Worm (Caenorhabditis elegans) whole organism, mixed stage, embryonic: Measurements from ENCODE around the gene twk-3.

Experiments used
- M03D4.4 ChIP-seq: sonication (generic microtip); optimal IDR thresholded peaks from 2 replicates; lab custom pipeline; 2017; ENCODE audit warnings: mild to moderate bottlenecking, missing genetic modification characterization, missing compliant biosample characterization
- bed-3 ChIP-seq: fragments of 200-800 bp; sonication (Bioruptor generic); optimal IDR thresholded peaks from 3 replicates; lab custom pipeline; 2018; ENCODE audit warnings: mild to moderate bottlenecking, missing genetic modification characterization, moderate library complexity, missing compliant biosample characterization
- blmp-1 ChIP-seq: fragments of 150-350 bp; optimal IDR thresholded peaks from 2 replicates; lab custom pipeline; 2014; ENCODE audit warnings: missing biosample characterization, missing genetic modification characterization
- ceh-39 ChIP-seq: fragments of 150-350 bp; optimal IDR thresholded peaks from 2 replicates; lab custom pipeline; 2014; ENCODE audit warnings: missing biosample characterization, missing genetic modification characterization
- ceh-43 ChIP-seq: fragments of 200-800 bp; sonication (Bioruptor generic); optimal IDR thresholded peaks from 2 replicates; lab custom pipeline; 2018; ENCODE audit warnings: mild to moderate bottlenecking, missing genetic modification characterization, moderate library complexity, missing compliant biosample characterization
- ceh-83 ChIP-seq: fragments of 200-800 bp; sonication (Bioruptor generic); optimal IDR thresholded peaks from 2 replicates; lab custom pipeline; 2018; ENCODE audit warnings: mild to moderate bottlenecking, missing genetic modification characterization, missing compliant biosample characterization
- ces-1 ChIP-seq: fragments of 150-350 bp; optimal IDR thresholded peaks from 2 replicates; lab custom pipeline; 2014; ENCODE audit warnings: missing biosample characterization, missing genetic modification reagents, missing genetic modification characterization
- cnd-1 ChIP-seq: fragments of 200-800 bp; sonication (Bioruptor generic); optimal IDR thresholded peaks from 2 replicates; lab custom pipeline; 2018; ENCODE audit warnings: mild to moderate bottlenecking, missing genetic modification characterization, missing compliant biosample characterization
- drap-1 ChIP-seq: fragments of 200-800 bp; sonication (Bioruptor generic); optimal IDR thresholded peaks from 3 replicates; lab custom pipeline; 2018; ENCODE audit warnings: mild to moderate bottlenecking, missing genetic modification characterization, missing compliant biosample characterization
- elt-1 ChIP-seq: sonication (generic microtip); optimal IDR thresholded peaks from 2 replicates; lab custom pipeline; 2017; ENCODE audit warnings: missing genetic modification characterization, mild to moderate bottlenecking, missing compliant biosample characterization, antibody characterized with exemption, moderate library complexity, borderline replicate concordance; ENCODE audit not compliant: insufficient read depth
- elt-3 ChIP-seq: fragments of 150-350 bp; optimal IDR thresholded peaks from 2 replicates; lab custom pipeline; 2014; ENCODE audit warnings: missing biosample characterization, missing genetic modification characterization
- flh-1 ChIP-seq: fragments of 200-800 bp; sonication (Bioruptor generic); optimal IDR thresholded peaks from 2 replicates; lab custom pipeline; 2018; ENCODE audit warnings: mild to moderate bottlenecking, missing genetic modification characterization, moderate library complexity, missing compliant biosample characterization
- ham-2 ChIP-seq: fragments of 200-800 bp; sonication (Bioruptor generic); optimal IDR thresholded peaks from 2 replicates; lab custom pipeline; 2018; ENCODE audit warnings: mild to moderate bottlenecking, missing genetic modification characterization, missing compliant biosample characterization
- hlh-1 ChIP-seq: fragments of 150-350 bp; optimal IDR thresholded peaks from 2 replicates; lab custom pipeline; 2014; ENCODE audit warnings: missing biosample characterization, missing genetic modification reagents, missing genetic modification characterization
- lin-13 ChIP-seq: fragments of 150-350 bp; optimal IDR thresholded peaks from 2 replicates; lab custom pipeline; 2014; ENCODE audit warnings: missing biosample characterization, missing genetic modification characterization
- lin-32 ChIP-seq: fragments of 200-800 bp; sonication (Bioruptor generic); optimal IDR thresholded peaks from 2 replicates; lab custom pipeline; 2018; ENCODE audit warnings: mild to moderate bottlenecking, missing genetic modification characterization, missing compliant biosample characterization
- lsy-2 ChIP-seq: fragments of 150-350 bp; optimal IDR thresholded peaks from 2 replicates; lab custom pipeline; 2014; ENCODE audit warnings: missing biosample characterization, missing genetic modification characterization
- mab-5 ChIP-seq: fragments of 150-350 bp; optimal IDR thresholded peaks from 2 replicates; lab custom pipeline; 2014; ENCODE audit warnings: missing biosample characterization, missing genetic modification characterization
- mep-1 ChIP-seq: fragments of 150-350 bp; optimal IDR thresholded peaks from 2 replicates; lab custom pipeline; 2017; ENCODE audit warnings: missing biosample characterization, missing genetic modification reagents, missing genetic modification characterization, inconsistent platforms
- mls-2 ChIP-seq: sonication (generic microtip); optimal IDR thresholded peaks from 2 replicates; lab custom pipeline; 2016; ENCODE audit warnings: mild to moderate bottlenecking, missing genetic modification characterization, moderate library complexity, missing compliant biosample characterization
- nhr-12 ChIP-seq: fragments of 150-350 bp; optimal IDR thresholded peaks from 2 replicates; lab custom pipeline; 2014; ENCODE audit warnings: missing biosample characterization, missing genetic modification characterization
- nhr-237 ChIP-seq: fragments of 150-350 bp; optimal IDR thresholded peaks from 2 replicates; lab custom pipeline; 2014; ENCODE audit warnings: missing biosample characterization, missing genetic modification characterization
- nhr-28 ChIP-seq: fragments of 150-350 bp; optimal IDR thresholded peaks from 2 replicates; lab custom pipeline; 2014; ENCODE audit warnings: missing biosample characterization, missing genetic modification characterization
- pha-4 ChIP-seq: fragments of 150-350 bp; optimal IDR thresholded peaks from 2 replicates; lab custom pipeline; 2018; ENCODE audit warnings: missing biosample characterization, missing genetic modification reagents, missing genetic modification characterization
- snpc-4 ChIP-seq: fragments of 150-350 bp; optimal IDR thresholded peaks from 2 replicates; lab custom pipeline; 2014; ENCODE audit warnings: missing biosample characterization, missing genetic modification characterization
- tbx-8 ChIP-seq: fragments of 200-800 bp; sonication (Bioruptor generic); optimal IDR thresholded peaks from 2 replicates; lab custom pipeline; 2018; ENCODE audit warnings: mild to moderate bottlenecking, missing genetic modification characterization, moderate library complexity, missing compliant biosample characterization
- unc-120 ChIP-seq: sonication (generic microtip); optimal IDR thresholded peaks from 2 replicates; lab custom pipeline; 2017; ENCODE audit warnings: missing genetic modification characterization, missing compliant biosample characterization; ENCODE audit not compliant: poor library complexity, severe bottlenecking
- unc-39 ChIP-seq: fragments of 150-350 bp; optimal IDR thresholded peaks from 2 replicates; lab custom pipeline; 2014; ENCODE audit warnings: missing biosample characterization, missing genetic modification characterization
- unc-62 ChIP-seq: fragments of 150-350 bp; optimal IDR thresholded peaks from 2 replicates; lab custom pipeline; 2014; ENCODE audit warnings: missing biosample characterization, missing genetic modification reagents, missing genetic modification characterization
- zip-8 ChIP-seq: fragments of 150-350 bp; optimal IDR thresholded peaks from 2 replicates; lab custom pipeline; 2014; ENCODE audit warnings: missing biosample characterization, missing genetic modification characterization

Gene twk-3

DNA sequence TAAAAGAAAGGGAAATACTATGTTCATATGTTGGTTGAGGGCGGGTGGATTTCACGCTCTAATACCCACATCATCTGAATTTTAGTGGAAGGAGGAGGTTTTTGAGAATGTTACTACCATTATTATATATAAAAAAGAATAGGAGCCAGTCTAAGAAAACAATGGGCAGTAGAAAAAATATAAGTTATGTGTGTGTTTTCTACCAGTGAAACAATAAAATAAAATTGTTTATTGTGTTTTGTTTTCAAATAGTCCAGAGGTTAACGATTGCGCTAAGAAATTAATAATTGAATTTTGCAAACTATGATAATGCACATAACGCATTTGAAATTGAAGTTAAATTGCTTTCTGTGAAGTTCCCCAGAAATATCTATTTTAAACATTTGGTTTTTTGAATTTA, 3.1 kb downstream of the twk-3 start, which contains the start of gene M110.8:
Gene M110.8, minus strand, starts transcription at position 101 of the 400 bp plus-strand sequence.
- TF ChIP-seq ces-1 (GFP tag; lab: Kevin White, UChicago) (no peak), nhr-237 (no peak), snpc-4 (tag; lab: Kevin White, UChicago) (no peak), unc-39 (no peak), drap-1 (GFP tag; lab: Kevin White, UChicago) (no peak), cnd-1 (tag; lab: Kevin White, UChicago) (no peak), unc-120 (tag; lab: Kevin White, UChicago) (no peak), nhr-12 (no peak), ceh-39 (tag; lab: Kevin White, UChicago) (no peak), zip-8 (tag; lab: Kevin White, UChicago) (no peak), bed-3 (GFP tag; lab: Kevin White, UChicago) (no peak), blmp-1 (no peak), pha-4 (tag; lab: Kevin White, UChicago) (no peak), lsy-2 (tag; lab: Kevin White, UChicago) (no peak), mep-1 (no peak), ceh-43 (GFP tag; lab: Kevin White, UChicago) (no peak), elt-1 (tag; lab: Kevin White, UChicago) (no peak)

- no peak for TF ChIP-seq zip-8 (tag; lab: Kevin White, UChicago)
- TF ChIP-seq ceh-83 (GFP tag; lab: Kevin White, UChicago): no peak
- no peak for TF ChIP-seq lin-32 (GFP tag; lab: Kevin White, UChicago)
- no peak for TF ChIP-seq snpc-4 (tag; lab: Kevin White, UChicago)
- TF ChIP-seq, all 35 proteins: peak for 0
Measured at ce11 chrII:8205612-8206011, 7.0 kb downstream of the twk-3 start.

DNA sequence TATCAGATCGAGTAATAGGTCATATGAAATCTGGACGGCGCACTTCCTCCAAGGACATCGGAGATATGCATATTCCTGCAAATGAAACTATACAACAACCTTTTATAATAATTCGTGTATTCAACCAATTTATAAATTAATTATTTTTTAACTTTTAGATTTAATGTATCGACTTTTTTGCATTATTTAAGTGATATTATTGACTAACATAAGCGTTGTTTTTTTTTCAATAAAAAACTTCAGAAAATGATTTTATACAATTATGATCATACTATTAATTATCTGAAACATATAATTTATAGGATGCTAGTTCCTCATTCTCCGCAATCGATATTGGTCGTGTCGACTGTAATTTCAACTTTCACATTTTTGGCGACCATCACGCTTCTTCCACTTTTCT, 8.5 kb downstream of the twk-3 start, which contains the start of gene col-76:
Gene col-76, plus strand, starts transcription at position 301 of the 400 bp plus-strand sequence.
- peak; percentile 8 for TF ChIP-seq elt-1 (tag; lab: Kevin White, UChicago)
- no peak for TF ChIP-seq lin-13
- TF ChIP-seq mls-2 (tag; lab: Kevin White, UChicago): no peak
- TF ChIP-seq, all 35 proteins: peak for 1

ce11 chrII:8199803-8200202, 12.8 kb downstream of the twk-3 start:
- TF ChIP-seq blmp-1 (peak; percentile 74), lin-32 (GFP tag; lab: Kevin White, UChicago) (no peak), unc-62 (GFP tag; lab: Kevin White, UChicago) (peak; percentile 43)

DNA sequence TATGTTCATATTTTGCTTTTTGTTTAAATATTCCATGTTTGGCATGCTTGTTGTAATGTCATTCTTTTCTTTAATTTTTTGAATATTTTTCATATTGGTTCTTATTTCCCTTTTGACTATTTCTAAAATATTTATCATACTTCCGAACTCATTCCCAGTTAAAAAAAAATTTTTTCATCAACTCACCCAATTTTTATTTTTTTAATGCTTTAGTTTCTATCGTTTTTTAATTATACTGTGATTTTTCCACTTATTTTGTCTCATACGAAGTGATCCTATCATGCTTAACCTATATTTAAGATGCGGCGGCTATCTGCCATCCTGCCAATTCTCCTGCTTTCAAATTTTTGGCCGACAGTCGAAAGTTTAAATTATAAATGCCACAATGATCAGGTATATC, 14.1 kb downstream of the twk-3 start, which contains the start of gene qua-1:
Gene qua-1, plus strand, starts transcription at position 301 of the 400 bp plus-strand sequence.
- no peak for TF ChIP-seq unc-62 (GFP tag; lab: Kevin White, UChicago)
- no peak for TF ChIP-seq cnd-1 (tag; lab: Kevin White, UChicago)
- TF ChIP-seq blmp-1: no peak
- TF ChIP-seq M03D4.4: no peak

- TF ChIP-seq ceh-39 (tag; lab: Kevin White, UChicago) (no peak), zip-8 (tag; lab: Kevin White, UChicago) (no peak), unc-120 (tag; lab: Kevin White, UChicago) (no peak), blmp-1 (no peak), nhr-12 (no peak), tbx-8 (GFP tag; lab: Kevin White, UChicago) (no peak), mls-2 (tag; lab: Kevin White, UChicago) (no peak), flh-1 (GFP tag; lab: Kevin White, UChicago) (no peak), ceh-43 (GFP tag; lab: Kevin White, UChicago) (no peak), snpc-4 (tag; lab: Kevin White, UChicago) (no peak), elt-1 (tag; lab: Kevin White, UChicago) (no peak)
- TF ChIP-seq, all 35 proteins: peak for 0
Measured at ce11 chrII:8193922-8194321, 18.7 kb downstream of the twk-3 start.

DNA sequence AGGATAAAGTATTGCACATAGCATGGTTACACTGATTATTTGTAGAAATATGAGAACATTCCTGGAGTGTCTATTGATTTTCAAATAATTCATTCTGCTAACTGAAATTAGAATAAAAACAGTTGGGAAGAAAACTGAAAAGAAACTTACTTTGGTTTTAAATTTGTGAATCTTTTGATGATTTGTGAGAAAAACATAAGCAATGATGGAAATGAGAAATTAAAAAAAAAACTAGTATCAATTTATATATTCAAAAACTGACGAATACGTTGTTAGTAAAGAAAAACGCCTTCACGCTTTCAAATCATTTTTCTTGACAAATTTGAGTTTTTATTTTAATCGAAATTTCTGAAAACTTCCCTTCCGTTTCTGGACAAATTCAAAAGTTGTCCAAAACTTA, 19.5 kb downstream of the twk-3 start, which contains the start of gene T05C12.9:
Gene T05C12.9, minus strand, starts transcription at position 101 of the 400 bp plus-strand sequence.
- TF ChIP-seq drap-1 (GFP tag; lab: Kevin White, UChicago) (no peak), ham-2 (GFP tag; lab: Kevin White, UChicago) (no peak), unc-62 (GFP tag; lab: Kevin White, UChicago) (no peak), elt-1 (tag; lab: Kevin White, UChicago) (no peak), unc-39 (no peak), ceh-43 (GFP tag; lab: Kevin White, UChicago) (no peak), elt-3 (tag; lab: Kevin White, UChicago) (no peak), M03D4.4 (no peak), mab-5 (tag; lab: Kevin White, UChicago) (no peak), nhr-12 (no peak), hlh-1 (tag; lab: Kevin White, UChicago) (no peak), ces-1 (GFP tag; lab: Kevin White, UChicago) (no peak), snpc-4 (tag; lab: Kevin White, UChicago) (no peak), nhr-28 (tag; lab: Kevin White, UChicago) (no peak)
